Fruit fly (Drosophila melanogaster): ENCODE data around the gene CaMKI.
A peak's percentile ranks its signal among the peaks of the same experiment; 100 is the strongest.

CaMKI gene

DNA sequence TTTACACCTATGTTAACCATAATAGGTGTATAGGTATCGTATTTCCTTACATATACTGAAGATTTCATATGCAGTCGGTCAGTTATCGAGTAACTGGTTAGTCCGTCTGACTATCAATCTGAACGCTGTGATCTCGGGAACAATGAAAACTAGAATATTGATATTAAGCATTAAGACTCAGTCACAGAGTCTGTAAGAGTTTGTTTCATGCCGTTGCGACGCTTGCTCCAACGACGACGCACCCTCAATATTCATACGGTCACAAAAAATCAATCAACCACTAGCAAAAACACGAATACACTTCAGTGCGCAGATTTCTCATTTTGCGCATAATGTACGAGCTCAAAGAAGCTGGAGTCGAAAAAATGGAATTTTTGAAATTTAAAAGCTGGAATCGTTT, 22.7 kb downstream of the CaMKI start:
- TF ChIP-seq Pif1B (GFP tag; optimal IDR thresholded peaks at IDR 0.05) (no peak), rn (GFP tag; IDR thresholded peaks at IDR 0.05) (no peak), EcR (GFP tag; optimal IDR thresholded peaks at IDR 0.05) (no peak), fd96Ca (GFP tag; IDR thresholded peaks at IDR 0.05) (no peak), CG15710 (tag; optimal IDR thresholded peaks at IDR 0.05) (no peak), Snoo (tag; optimal IDR thresholded peaks at IDR 0.05) (no peak), CG13204 (GFP tag; optimal IDR thresholded peaks at IDR 0.05) (no peak), CG34367 (tag; optimal IDR thresholded peaks at IDR 0.05) (no peak), CG17806 (tag; optimal IDR thresholded peaks at IDR 0.05) (no peak), CG9948 (tag; optimal IDR thresholded peaks at IDR 0.05) (no peak), D1 (tag; optimal IDR thresholded peaks at IDR 0.05) (no peak), gl (tag; optimal IDR thresholded peaks at IDR 0.05) (no peak)

DNA sequence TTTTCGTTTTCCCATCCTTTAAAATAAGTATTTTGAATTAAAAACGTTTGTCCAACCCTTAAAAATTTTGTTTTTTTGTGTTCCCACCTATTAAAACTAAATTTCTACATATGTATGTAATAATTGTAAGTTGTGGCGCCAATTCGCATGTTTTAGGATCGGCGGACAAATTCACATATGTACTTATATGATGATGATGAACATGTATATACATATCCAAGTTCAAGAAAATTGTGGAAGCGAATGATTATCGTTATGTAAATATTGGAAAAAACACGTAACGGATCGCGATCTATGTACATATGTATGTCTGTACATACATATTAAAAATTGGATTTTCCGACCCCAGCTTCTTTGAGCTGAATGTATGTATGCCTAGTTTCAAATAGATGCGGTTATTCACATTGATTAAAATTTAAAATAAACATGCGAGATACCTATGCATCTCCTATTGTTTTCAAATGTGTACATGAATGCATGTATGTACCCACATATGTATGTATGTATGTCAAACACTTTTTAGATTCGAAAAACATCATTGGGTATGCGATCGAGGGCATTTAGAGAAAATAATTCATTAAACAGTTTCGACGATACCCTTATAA, 23.4 kb downstream of the CaMKI start:
- TF ChIP-seq EcR (GFP tag; optimal IDR thresholded peaks at IDR 0.05) (no peak), Pif1B (GFP tag; optimal IDR thresholded peaks at IDR 0.05) (no peak), CG4496 (GFP tag; IDR thresholded peaks at IDR 0.05) (no peak), CG10348 (GFP tag; IDR thresholded peaks at IDR 0.05) (no peak), CG13204 (GFP tag; optimal IDR thresholded peaks at IDR 0.05) (no peak), CG14655 (GFP tag; optimal IDR thresholded peaks at IDR 0.05) (no peak), rn (GFP tag; IDR thresholded peaks at IDR 0.05) (no peak), CG8159 (tag; optimal IDR thresholded peaks at IDR 0.05) (no peak), Snoo (tag; optimal IDR thresholded peaks at IDR 0.05) (no peak), gl (tag; optimal IDR thresholded peaks at IDR 0.05) (no peak), CG9948 (tag; optimal IDR thresholded peaks at IDR 0.05) (no peak), CG12605 (GFP tag; IDR thresholded peaks at IDR 0.05) (no peak), Pif1A (GFP tag; optimal IDR thresholded peaks at IDR 0.05) (no peak), CG8301 (tag; optimal IDR thresholded peaks at IDR 0.05) (no peak), Ets98B (GFP tag; IDR thresholded peaks at IDR 0.05) (no peak), CG32121 (GFP tag; IDR thresholded peaks at IDR 0.05) (no peak), CG34367 (tag; optimal IDR thresholded peaks at IDR 0.05) (no peak), CG15710 (tag; optimal IDR thresholded peaks at IDR 0.05) (no peak)

DNA sequence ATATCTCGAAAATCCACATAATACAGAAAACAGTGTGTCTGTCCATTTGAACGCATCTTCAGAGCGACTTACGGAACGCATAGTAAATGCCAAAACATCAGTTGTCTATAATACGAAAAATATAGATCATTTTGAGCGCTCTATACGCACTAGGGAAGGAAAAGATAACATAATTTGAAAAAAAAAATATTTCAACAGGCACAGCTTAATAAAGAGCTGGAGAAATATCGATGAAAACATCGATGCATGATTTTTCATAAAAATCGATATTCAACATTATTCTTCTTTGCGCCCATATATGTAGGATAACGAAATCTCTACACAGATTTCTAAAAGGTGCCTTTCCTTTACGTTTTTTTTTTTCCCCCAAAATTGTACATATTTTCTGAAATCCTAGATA, 36.4 kb downstream of the CaMKI start:
- TF ChIP-seq CG15710 (tag; optimal IDR thresholded peaks at IDR 0.05) (no peak), rn (GFP tag; IDR thresholded peaks at IDR 0.05) (no peak), Pif1B (GFP tag; optimal IDR thresholded peaks at IDR 0.05) (no peak), D1 (tag; optimal IDR thresholded peaks at IDR 0.05) (no peak), CG32121 (GFP tag; IDR thresholded peaks at IDR 0.05) (no peak), CG13204 (GFP tag; optimal IDR thresholded peaks at IDR 0.05) (no peak), Ets98B (GFP tag; IDR thresholded peaks at IDR 0.05) (no peak), CG14655 (GFP tag; optimal IDR thresholded peaks at IDR 0.05) (no peak), CG9948 (tag; optimal IDR thresholded peaks at IDR 0.05) (no peak), CG17806 (tag; optimal IDR thresholded peaks at IDR 0.05) (no peak), fd96Ca (GFP tag; IDR thresholded peaks at IDR 0.05) (no peak), CG10348 (GFP tag; IDR thresholded peaks at IDR 0.05) (no peak), CG12605 (GFP tag; IDR thresholded peaks at IDR 0.05) (no peak), Snoo (tag; optimal IDR thresholded peaks at IDR 0.05) (no peak), CG8159 (tag; optimal IDR thresholded peaks at IDR 0.05) (no peak), CG8301 (tag; optimal IDR thresholded peaks at IDR 0.05) (no peak), Pif1A (GFP tag; optimal IDR thresholded peaks at IDR 0.05) (no peak), CG34367 (tag; optimal IDR thresholded peaks at IDR 0.05) (no peak)

DNA sequence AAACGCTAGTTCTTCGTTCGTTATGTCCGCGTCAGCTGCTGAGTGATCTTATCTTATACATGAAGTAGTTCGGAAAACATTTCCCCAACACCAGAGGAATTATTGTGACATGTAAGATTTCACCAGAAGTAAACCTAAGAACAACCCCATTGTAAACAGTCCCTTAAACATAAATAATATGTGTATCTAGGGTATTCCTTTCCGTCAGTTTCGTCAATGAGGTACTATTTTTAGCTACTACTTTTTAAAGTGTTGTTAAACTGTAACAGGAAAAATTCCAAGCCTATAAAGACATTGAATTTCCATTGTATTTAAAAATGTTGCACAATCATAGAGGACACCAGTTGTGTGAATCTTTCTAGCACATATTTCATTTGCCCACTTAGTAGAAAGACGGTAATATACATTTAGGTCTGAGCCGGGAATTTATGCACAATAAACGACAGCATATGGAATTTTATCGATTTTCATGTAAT, 37.4 kb downstream of the CaMKI start:
- TF ChIP-seq D1 (tag; optimal IDR thresholded peaks at IDR 0.05) (peak; percentile 19), Pif1A (GFP tag; optimal IDR thresholded peaks at IDR 0.05) (no peak)

DNA sequence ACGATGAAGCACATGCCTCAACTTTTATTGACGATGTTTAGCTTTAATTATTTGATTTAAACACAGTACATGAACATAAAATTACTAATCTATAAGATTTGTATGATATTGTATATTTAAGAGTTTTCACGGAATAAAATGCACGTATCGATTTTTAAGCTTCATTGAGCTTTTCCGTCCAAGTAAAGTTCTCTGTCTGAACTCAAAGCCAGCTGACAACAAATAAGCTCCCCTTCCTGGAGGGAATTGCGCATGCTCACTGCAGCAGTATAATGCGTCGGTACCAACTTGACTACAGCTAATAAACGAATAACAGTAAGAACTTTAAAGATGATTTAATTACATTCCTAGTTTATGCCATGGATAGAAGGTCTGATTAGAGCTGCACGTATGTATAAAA, 38.3 kb downstream of the CaMKI start:
- no peak for TF ChIP-seq CG17806 (tag; optimal IDR thresholded peaks at IDR 0.05)
- no peak for TF ChIP-seq CG4496 (GFP tag; IDR thresholded peaks at IDR 0.05)
- TF ChIP-seq CG12605 (GFP tag; IDR thresholded peaks at IDR 0.05): no peak
- TF ChIP-seq CG8159 (tag; optimal IDR thresholded peaks at IDR 0.05): no peak
- no peak for TF ChIP-seq D1 (tag; optimal IDR thresholded peaks at IDR 0.05)
- no peak for TF ChIP-seq Pif1B (GFP tag; optimal IDR thresholded peaks at IDR 0.05)
- no peak for TF ChIP-seq CG10348 (GFP tag; IDR thresholded peaks at IDR 0.05)
- TF ChIP-seq CG34367 (tag; optimal IDR thresholded peaks at IDR 0.05): no peak
- TF ChIP-seq Pif1A (GFP tag; optimal IDR thresholded peaks at IDR 0.05): no peak
- no peak for TF ChIP-seq fd96Ca (GFP tag; IDR thresholded peaks at IDR 0.05)
- TF ChIP-seq CG8301 (tag; optimal IDR thresholded peaks at IDR 0.05): no peak
- TF ChIP-seq CG14655 (GFP tag; optimal IDR thresholded peaks at IDR 0.05): no peak

DNA sequence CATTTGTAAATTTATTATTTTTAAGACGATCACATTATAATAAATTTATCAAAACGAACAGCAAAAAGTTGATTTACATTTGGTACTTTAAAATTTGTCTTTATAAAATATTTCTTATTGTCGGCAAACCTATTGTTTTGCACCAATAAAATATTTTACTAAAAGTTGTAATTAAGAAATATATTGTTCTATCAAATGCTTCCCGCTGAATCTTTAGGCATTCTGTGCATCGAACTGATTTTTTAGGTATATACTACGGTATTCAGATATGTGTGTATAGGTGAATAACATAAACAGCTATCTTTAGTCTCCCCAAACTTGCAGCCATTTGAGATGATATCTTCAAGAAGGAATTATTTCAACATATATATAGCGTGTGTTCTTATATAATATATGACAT, 40.5 kb downstream of the CaMKI start:
- TF ChIP-seq CG14655 (GFP tag; optimal IDR thresholded peaks at IDR 0.05): no peak
- no peak for TF ChIP-seq Ets98B (GFP tag; IDR thresholded peaks at IDR 0.05)
- no peak for TF ChIP-seq CG32121 (GFP tag; IDR thresholded peaks at IDR 0.05)
- no peak for TF ChIP-seq CG13204 (GFP tag; optimal IDR thresholded peaks at IDR 0.05)
- no peak for TF ChIP-seq D1 (tag; optimal IDR thresholded peaks at IDR 0.05)
- no peak for TF ChIP-seq CG4496 (GFP tag; IDR thresholded peaks at IDR 0.05)
- TF ChIP-seq gl (tag; optimal IDR thresholded peaks at IDR 0.05): no peak
- TF ChIP-seq EcR (GFP tag; optimal IDR thresholded peaks at IDR 0.05): no peak
- no peak for TF ChIP-seq rn (GFP tag; IDR thresholded peaks at IDR 0.05)
- TF ChIP-seq fd96Ca (GFP tag; IDR thresholded peaks at IDR 0.05): no peak
- TF ChIP-seq CG15710 (tag; optimal IDR thresholded peaks at IDR 0.05): no peak
- TF ChIP-seq CG8301 (tag; optimal IDR thresholded peaks at IDR 0.05): no peak
- TF ChIP-seq CG12605 (GFP tag; IDR thresholded peaks at IDR 0.05): no peak
- TF ChIP-seq CG9948 (tag; optimal IDR thresholded peaks at IDR 0.05): no peak
- no peak for TF ChIP-seq Snoo (tag; optimal IDR thresholded peaks at IDR 0.05)
- TF ChIP-seq Pif1B (GFP tag; optimal IDR thresholded peaks at IDR 0.05): no peak
- TF ChIP-seq CG8159 (tag; optimal IDR thresholded peaks at IDR 0.05): no peak
- no peak for TF ChIP-seq CG34367 (tag; optimal IDR thresholded peaks at IDR 0.05)
- no peak for TF ChIP-seq CG10348 (GFP tag; IDR thresholded peaks at IDR 0.05)

Data from whole organism, pupa.